Fruit fly (Drosophila melanogaster) whole organism, wandering third instar larva: ENCODE measurements around the gene CG14856.
A peak's percentile ranks its signal among the peaks of the same experiment; 100 is the strongest.

ENCODE experiments used
- Dif ChIP-seq: fragments of 200-275, 200-300 bp; sonication (Bioruptor generic); optimal IDR thresholded peaks from 2 replicates; lab custom pipeline; 2018; ENCODE audit warnings: missing biosample characterization, missing genetic modification characterization; ENCODE audit not compliant: partially characterized antibody
- HLH106 ChIP-seq: fragments of 200-800 bp; optimal IDR thresholded peaks from 3 replicates; lab custom pipeline; 2019; ENCODE audit warnings: missing biosample characterization, mild to moderate bottlenecking, missing genetic modification characterization, moderate library complexity
- Jra ChIP-seq: sonication (Bioruptor generic); optimal IDR thresholded peaks from 2 replicates; lab custom pipeline; 2016; ENCODE audit warnings: missing biosample characterization, missing genetic modification characterization
- N ChIP-seq: fragments of >200 bp; optimal IDR thresholded peaks from 2 replicates; lab custom pipeline; 2018; ENCODE audit warnings: missing biosample characterization, missing external identifiers, missing genetic modification characterization
- brk ChIP-seq: fragments of 200-800 bp; sonication (Bioruptor generic); optimal IDR thresholded peaks from 2 replicates; lab custom pipeline; 2016; ENCODE audit warnings: missing biosample characterization, mild to moderate bottlenecking, missing genetic modification characterization
- foxo ChIP-seq, 2 experiments: fragments of 200-800 bp; sonication (Bioruptor generic); optimal IDR thresholded peaks; 2 replicates in 1 of 2; 3 replicates in 1 of 2; lab custom pipeline; 2016 to 2017; ENCODE audit warnings: missing biosample characterization in 2 of 2, missing genetic modification characterization in 2 of 2
- fru ChIP-seq: fragments of 200-800 bp; sonication (Bioruptor generic); optimal IDR thresholded peaks from 3 replicates; lab custom pipeline; 2016; ENCODE audit warnings: missing biosample characterization, mild to moderate bottlenecking, missing genetic modification characterization
- pan ChIP-seq: fragments of >200 bp; optimal IDR thresholded peaks from 2 replicates; lab custom pipeline; 2017
- rgr ChIP-seq: fragments of 200-800 bp; sonication (Bioruptor generic); optimal IDR thresholded peaks from 3 replicates; lab custom pipeline; 2016; ENCODE audit warnings: missing biosample characterization, mild to moderate bottlenecking, missing genetic modification characterization
- sv ChIP-seq: fragments of 200-800 bp; sonication (Bioruptor generic); optimal IDR thresholded peaks from 3 replicates; lab custom pipeline; 2016; ENCODE audit warnings: missing biosample characterization, missing genetic modification characterization
- woc ChIP-seq: sonication (Bioruptor generic); optimal IDR thresholded peaks from 2 replicates; lab custom pipeline; 2016; ENCODE audit warnings: missing biosample characterization, mild to moderate bottlenecking, missing genetic modification characterization

CG14856 gene

DNA sequence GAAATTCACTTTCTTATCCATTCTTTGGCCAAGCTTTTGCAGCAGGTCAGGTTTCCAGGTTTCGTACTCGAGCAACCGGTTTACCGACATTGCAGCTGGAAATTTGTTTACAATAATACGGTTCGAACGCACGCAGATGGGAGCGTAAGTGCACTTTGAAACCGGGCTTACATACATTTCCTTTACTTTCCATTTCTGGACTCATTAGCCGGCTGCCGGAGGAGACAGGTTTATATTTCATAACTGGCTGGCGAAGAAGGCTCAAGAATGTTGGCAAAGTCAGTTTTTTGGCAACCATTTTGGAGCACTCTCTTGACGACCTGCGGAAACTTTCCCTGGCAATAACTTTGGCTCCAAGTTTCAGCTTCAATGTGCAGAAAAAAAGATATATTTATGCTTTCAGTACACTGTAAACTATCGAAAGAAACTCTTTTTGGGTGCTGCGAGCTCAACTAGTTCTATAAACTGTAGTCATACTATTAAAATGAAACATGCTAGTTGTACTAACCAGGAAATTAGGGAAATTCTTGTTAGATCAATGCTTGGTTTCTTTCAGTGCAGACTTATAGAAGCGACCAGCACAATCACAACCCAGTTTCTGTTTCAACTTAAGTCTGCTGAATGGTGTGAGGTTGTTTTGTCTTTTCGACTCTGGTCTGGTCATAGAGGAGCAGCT is 48.3 kb downstream of the CG14856 start:
- TF ChIP-seq rgr (GFP tag; lab: Kevin White, UChicago), result peak; percentile 22
- no peak for TF ChIP-seq N (GFP tag; lab: Kevin White, UChicago)
- TF ChIP-seq foxo (GFP tag; optimal IDR thresholded peaks at IDR 0.05; lab: Kevin White, UChicago), result peak in 1 of 2 experiments; percentile 52
- TF ChIP-seq fru (GFP tag; lab: Kevin White, UChicago), result peak; percentile 50

DNA sequence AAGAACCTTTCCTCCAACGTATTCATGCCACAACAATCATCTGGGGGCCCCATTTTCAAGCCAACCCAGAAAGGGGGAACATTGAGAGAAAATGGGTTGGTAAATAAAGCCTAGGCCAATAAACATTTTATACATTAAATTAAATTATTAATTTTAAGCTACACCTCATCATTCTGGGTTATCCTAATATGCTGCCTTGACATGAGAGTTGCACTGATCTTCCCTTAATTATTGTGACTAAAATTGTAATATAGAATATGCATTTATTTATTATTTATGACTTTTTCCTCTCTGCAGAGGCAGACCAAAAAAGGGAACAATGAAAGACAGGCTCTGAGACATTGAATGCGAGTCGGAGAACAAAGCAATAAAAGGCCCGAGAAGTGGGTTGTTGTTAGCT is 49.1 kb downstream of the CG14856 start:
- TF ChIP-seq Jra (GFP tag; lab: Kevin White, UChicago) (no peak), Dif (GFP tag; lab: Kevin White, UChicago) (no peak), HLH106 (tag; lab: Kevin White, UChicago) (no peak), pan (lab: Kevin White, UChicago) (no peak), woc (GFP tag; lab: Kevin White, UChicago) (no peak), sv (no peak), brk (no peak), rgr (GFP tag; lab: Kevin White, UChicago) (no peak)
